Fruit fly (Drosophila melanogaster) whole organism, embryonic: ENCODE data around the gene Ypel.
A peak's percentile ranks its signal among the peaks of the same experiment; 100 is the strongest.

Experiments used
- CG10267 ChIP-seq: fragments of 200-800 bp; sonication (Bioruptor generic); optimal IDR thresholded peaks from 2 replicates; lab custom pipeline; 2018; ENCODE audit warnings: missing biosample characterization, mild to moderate bottlenecking, missing genetic modification characterization, moderate library complexity
- CG10274 ChIP-seq: fragments of 200-800 bp; sonication (Bioruptor generic); optimal IDR thresholded peaks from 3 replicates; lab custom pipeline; 2017; ENCODE audit warnings: missing biosample characterization, mild to moderate bottlenecking, missing genetic modification characterization
- CG11093 ChIP-seq: fragments of 200-800 bp; sonication (Bioruptor generic); IDR thresholded peaks from 3 replicates; pipeline ENCODE4 v1.3.6; 2022; ENCODE audit warnings: missing biosample characterization, missing genetic modification characterization
- CG11504 ChIP-seq: fragments of 200-800 bp; sonication (Bioruptor generic); optimal IDR thresholded peaks from 3 replicates; lab custom pipeline; 2019; ENCODE audit warnings: missing biosample characterization, mild to moderate bottlenecking, missing genetic modification characterization, moderate library complexity
- CG11723 ChIP-seq: fragments of 200-800 bp; sonication (Bioruptor generic); optimal IDR thresholded peaks from 2 replicates; lab custom pipeline; 2017; ENCODE audit warnings: missing biosample characterization, mild to moderate bottlenecking, missing genetic modification characterization
- CG15073 ChIP-seq: fragments of 200-800 bp; sonication (Bioruptor generic); optimal IDR thresholded peaks from 2 replicates; lab custom pipeline; 2016; ENCODE audit warnings: missing biosample characterization, missing genetic modification characterization
- CG16779 ChIP-seq: fragments of 200-800 bp; sonication (Bioruptor generic); IDR thresholded peaks from 2 replicates; pipeline ENCODE4 v1.3.6; 2022; ENCODE audit warnings: missing biosample characterization, missing genetic modification characterization
- CG17912 ChIP-seq: fragments of 200-800 bp; sonication (Bioruptor generic); optimal IDR thresholded peaks from 2 replicates; lab custom pipeline; 2018; ENCODE audit warnings: missing biosample characterization, mild to moderate bottlenecking, missing genetic modification characterization
- CG1832 ChIP-seq: fragments of 200-800 bp; sonication (Bioruptor generic); optimal IDR thresholded peaks from 2 replicates; lab custom pipeline; 2017; ENCODE audit warnings: missing biosample characterization, mild to moderate bottlenecking, missing genetic modification characterization, inconsistent platforms
- CG2116 ChIP-seq: fragments of 200-800 bp; sonication (Bioruptor generic); optimal IDR thresholded peaks from 3 replicates; lab custom pipeline; 2018; ENCODE audit warnings: missing biosample characterization, mild to moderate bottlenecking, missing genetic modification characterization
- CG2889 ChIP-seq: fragments of 200-800 bp; sonication (Bioruptor generic); IDR thresholded peaks from 3 replicates; pipeline ENCODE4 v1.3.6; 2022; ENCODE audit warnings: missing biosample characterization, missing genetic modification characterization
- CG34224 ChIP-seq: fragments of 200-800 bp; sonication (Bioruptor generic); IDR thresholded peaks from 3 replicates; pipeline ENCODE4 v1.3.6; 2022; ENCODE audit warnings: missing biosample characterization, missing genetic modification characterization; ENCODE audit not compliant: partially characterized antibody
- CG5953 ChIP-seq: fragments of 200-800 bp; sonication (Bioruptor generic); IDR thresholded peaks from 2 replicates; pipeline ENCODE4 v1.3.6; 2022; ENCODE audit warnings: missing biosample characterization, missing genetic modification characterization
- CG6683 ChIP-seq: fragments of 200-800 bp; sonication (Bioruptor generic); optimal IDR thresholded peaks from 2 replicates; lab custom pipeline; 2017; ENCODE audit warnings: missing biosample characterization, mild to moderate bottlenecking, missing genetic modification characterization, missing genetic modification reagents
- CG6813 ChIP-seq: fragments of 200-800 bp; sonication (Bioruptor generic); optimal IDR thresholded peaks from 2 replicates; lab custom pipeline; 2017; ENCODE audit warnings: missing biosample characterization, missing genetic modification characterization, mild to moderate bottlenecking, moderate library complexity, missing genetic modification reagents
- CG7357 ChIP-seq: fragments of 200-800 bp; sonication (Bioruptor generic); IDR thresholded peaks from 3 replicates; pipeline ENCODE4 v1.3.6; 2022; ENCODE audit warnings: missing biosample characterization, missing genetic modification characterization
- CG7963 ChIP-seq: fragments of 200-800 bp; sonication (Bioruptor generic); IDR thresholded peaks from 3 replicates; pipeline ENCODE4 v1.3.6; 2022; ENCODE audit warnings: missing biosample characterization, missing genetic modification characterization; ENCODE audit not compliant: partially characterized antibody
- CG9215 ChIP-seq: fragments of 200-800 bp; sonication (Bioruptor generic); IDR thresholded peaks from 2 replicates; pipeline ENCODE4 v1.3.6; 2022; ENCODE audit warnings: missing biosample characterization, missing genetic modification characterization
- CrebB ChIP-seq: fragments of 200-800 bp; sonication (Bioruptor generic); optimal IDR thresholded peaks from 3 replicates; lab custom pipeline; 2018; ENCODE audit warnings: missing biosample characterization, mild to moderate bottlenecking, missing genetic modification characterization
- Doc2 ChIP-seq: fragments of 200-800 bp; sonication (Bioruptor generic); IDR thresholded peaks from 2 replicates; pipeline ENCODE4 v1.3.6; 2022; ENCODE audit warnings: missing biosample characterization, missing genetic modification characterization
- Mrtf ChIP-seq: fragments of 200-800 bp; sonication (Bioruptor generic); IDR thresholded peaks from 3 replicates; pipeline ENCODE4 v1.3.6; 2022; ENCODE audit warnings: missing biosample characterization, missing genetic modification characterization
- Oaz ChIP-seq: fragments of 200-800 bp; sonication (Bioruptor generic); IDR thresholded peaks from 2 replicates; pipeline ENCODE4 v1.3.6; 2022; ENCODE audit warnings: missing biosample characterization, missing genetic modification characterization
- Opbp ChIP-seq: fragments of 200-800 bp; sonication (Bioruptor generic); IDR thresholded peaks from 3 replicates; pipeline ENCODE4 v1.3.6; 2022; ENCODE audit warnings: missing biosample characterization, missing genetic modification characterization; ENCODE audit not compliant: partially characterized antibody
- Ravus ChIP-seq: fragments of 200-800 bp; sonication (Bioruptor generic); IDR thresholded peaks from 2 replicates; pipeline ENCODE4 v1.3.6; 2022; ENCODE audit warnings: missing biosample characterization, missing genetic modification characterization
- Side ChIP-seq: fragments of 200-800 bp; sonication (Bioruptor generic); optimal IDR thresholded peaks from 2 replicates; lab custom pipeline; 2016; ENCODE audit warnings: missing biosample characterization, missing genetic modification characterization
- ab ChIP-seq: fragments of 200-800 bp; sonication (Bioruptor generic); optimal IDR thresholded peaks from 2 replicates; lab custom pipeline; 2016; ENCODE audit warnings: missing biosample characterization, missing genetic modification characterization
- az2 ChIP-seq: fragments of 200-800 bp; sonication (Bioruptor generic); optimal IDR thresholded peaks from 3 replicates; lab custom pipeline; 2016; ENCODE audit warnings: missing biosample characterization, missing genetic modification characterization
- cad ChIP-seq: fragments of >200 bp; optimal IDR thresholded peaks from 2 replicates; lab custom pipeline; 2017; ENCODE audit warnings: missing biosample characterization, missing genetic modification characterization
- cas ChIP-seq: fragments of 200-800 bp; sonication (Bioruptor generic); IDR thresholded peaks from 2 replicates; pipeline ENCODE4 v1.3.6; 2022; ENCODE audit warnings: missing biosample characterization, missing genetic modification characterization
- chinmo ChIP-seq: fragments of 200-800 bp; sonication (Bioruptor generic); IDR thresholded peaks from 4 replicates; pipeline ENCODE4 v1.3.6; 2022; ENCODE audit warnings: missing biosample characterization, missing genetic modification characterization; ENCODE audit not compliant: partially characterized antibody
- dpn ChIP-seq, 2 experiments: fragments of 200-800 bp; sonication (Bioruptor generic); optimal IDR thresholded peaks; 3 replicates each; lab custom pipeline; 2016; ENCODE audit warnings: missing biosample characterization in 2 of 2, missing genetic modification characterization in 2 of 2
- gem ChIP-seq: fragments of 200-800 bp; sonication (Bioruptor generic); optimal IDR thresholded peaks from 2 replicates; lab custom pipeline; 2019; ENCODE audit warnings: missing biosample characterization, mild to moderate bottlenecking, missing genetic modification characterization, moderate library complexity
- gfzf ChIP-seq: fragments of 200-800 bp; sonication (Bioruptor generic); optimal IDR thresholded peaks from 2 replicates; lab custom pipeline; 2016; ENCODE audit warnings: missing biosample characterization, mild to moderate bottlenecking, missing genetic modification characterization, moderate library complexity
- hth ChIP-seq: fragments of >200 bp; optimal IDR thresholded peaks from 2 replicates; lab custom pipeline; 2017; ENCODE audit warnings: inconsistent platforms
- kah ChIP-seq: fragments of 200-800 bp; sonication (Bioruptor generic); optimal IDR thresholded peaks from 2 replicates; lab custom pipeline; 2018; ENCODE audit warnings: missing biosample characterization, mild to moderate bottlenecking, missing genetic modification characterization
- nerfin-2 ChIP-seq: fragments of 200-800 bp; sonication (Bioruptor generic); IDR thresholded peaks from 2 replicates; pipeline ENCODE4 v1.3.6; 2022; ENCODE audit warnings: missing biosample characterization, missing genetic modification characterization; ENCODE audit not compliant: partially characterized antibody
- odd ChIP-seq: fragments of 200-800 bp; sonication (Bioruptor generic); optimal IDR thresholded peaks from 2 replicates; lab custom pipeline; 2017; ENCODE audit warnings: missing biosample characterization, mild to moderate bottlenecking, missing genetic modification characterization
- pan ChIP-seq, 4 experiments: fragments of >200 bp in 3 of 4; fragments of 200-800 bp in 1 of 4; sonication (Bioruptor generic) in 1 of 4; optimal IDR thresholded peaks in 3 of 4; IDR thresholded peaks in 1 of 4; 2 replicates each; pipeline versions ENCODE4 v1.3.6 to Lab custom; 2017 to 2022; ENCODE audit warnings: missing biosample characterization in 2 of 4, missing genetic modification characterization in 2 of 4, mixed read lengths in 1 of 4
- pho ChIP-seq: fragments of 200-800 bp; sonication (Bioruptor generic); optimal IDR thresholded peaks from 2 replicates; lab custom pipeline; 2016; ENCODE audit warnings: missing biosample characterization, missing genetic modification characterization
- phol ChIP-seq: fragments of 200-800 bp; sonication (Bioruptor generic); optimal IDR thresholded peaks from 3 replicates; lab custom pipeline; 2018; ENCODE audit warnings: missing biosample characterization, mild to moderate bottlenecking, missing genetic modification characterization, moderate library complexity
- ranshi ChIP-seq: fragments of 200-800 bp; sonication (Bioruptor generic); IDR thresholded peaks from 2 replicates; pipeline ENCODE4 v1.3.6; 2022; ENCODE audit warnings: missing biosample characterization, missing genetic modification characterization
- shn ChIP-seq: fragments of 200-800 bp; sonication (Bioruptor generic); optimal IDR thresholded peaks from 3 replicates; lab custom pipeline; 2016; ENCODE audit warnings: missing biosample characterization, missing genetic modification characterization
- sisA ChIP-seq: fragments of 200-800 bp; sonication (Bioruptor generic); IDR thresholded peaks from 2 replicates; pipeline ENCODE4 v1.3.6; 2022; ENCODE audit warnings: missing biosample characterization, missing genetic modification characterization
- ssp ChIP-seq: fragments of 200-800 bp; sonication (Bioruptor generic); IDR thresholded peaks from 2 replicates; pipeline ENCODE4 v1.3.6; 2022; ENCODE audit warnings: missing biosample characterization, missing genetic modification characterization
- stwl ChIP-seq: fragments of 200-800 bp; sonication (Bioruptor generic); optimal IDR thresholded peaks from 3 replicates; lab custom pipeline; 2018; ENCODE audit warnings: missing biosample characterization, mild to moderate bottlenecking, missing genetic modification characterization, moderate library complexity
- tio ChIP-seq: fragments of 200-800 bp; sonication (Bioruptor generic); optimal IDR thresholded peaks from 2 replicates; lab custom pipeline; 2017; ENCODE audit warnings: missing biosample characterization, missing genetic modification characterization, inconsistent platforms
- trem ChIP-seq: fragments of 200-800 bp; optimal IDR thresholded peaks from 3 replicates; lab custom pipeline; 2019; ENCODE audit warnings: missing biosample characterization, mild to moderate bottlenecking, missing genetic modification characterization, moderate library complexity
- vnd ChIP-seq: fragments of 200-800 bp; sonication (Bioruptor generic); IDR thresholded peaks from 3 replicates; pipeline ENCODE4 v1.3.6; 2022; ENCODE audit warnings: missing biosample characterization, missing genetic modification characterization; ENCODE audit not compliant: partially characterized antibody
- wor ChIP-seq: fragments of 200-800 bp; sonication (Bioruptor generic); IDR thresholded peaks from 2 replicates; pipeline ENCODE4 v1.3.6; 2022; ENCODE audit warnings: missing biosample characterization, missing genetic modification characterization

Ypel gene

DNA sequence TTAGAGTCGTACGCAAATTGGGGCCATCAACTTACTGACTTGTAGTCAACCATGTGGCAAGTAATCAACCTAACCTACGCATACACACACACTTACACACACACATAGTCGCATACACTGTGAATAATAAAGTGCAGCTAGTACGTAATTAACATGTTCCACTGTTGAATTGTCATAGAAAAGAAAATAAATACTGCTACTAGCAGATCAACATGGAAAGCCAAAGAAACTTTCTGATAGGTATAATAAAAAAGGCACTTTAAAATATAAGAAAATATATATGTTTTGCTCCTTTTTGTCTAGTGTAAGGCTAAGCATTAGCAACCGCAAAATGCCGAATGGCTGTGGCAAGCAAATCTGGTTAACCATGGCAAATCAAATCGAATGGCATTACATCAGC is 47.4 kb upstream of the Ypel start (continued):
- TF ChIP-seq Side (GFP tag; lab: Kevin White, UChicago), result no peak
- TF ChIP-seq CG11093 (GFP tag; lab: Robert Waterston, UW), result no peak
- TF ChIP-seq chinmo (GFP tag; lab: Robert Waterston, UW), result no peak
- TF ChIP-seq dpn (GFP tag; optimal IDR thresholded peaks at IDR 0.05; lab: Kevin White, UChicago), result no peak
- TF ChIP-seq CG6813 (GFP tag; lab: Kevin White, UChicago), result no peak
- TF ChIP-seq trem (tag; lab: Kevin White, UChicago), result no peak
- no peak for TF ChIP-seq CG2889 (GFP tag; lab: Robert Waterston, UW)
- TF ChIP-seq CG15073, result no peak
- TF ChIP-seq CrebB (tag; lab: Kevin White, UChicago), result no peak
- TF ChIP-seq CG11504 (tag; lab: Kevin White, UChicago), result peak; percentile 29
- no peak for TF ChIP-seq ab (GFP tag; lab: Kevin White, UChicago)
- no peak for TF ChIP-seq cad (GFP tag; lab: Kevin White, UChicago)
- TF ChIP-seq pho (GFP tag; lab: Kevin White, UChicago), result no peak
- TF ChIP-seq vnd (GFP tag; lab: Robert Waterston, UW), result no peak
- no peak for TF ChIP-seq shn (GFP tag; lab: Kevin White, UChicago)
- TF ChIP-seq sisA (GFP tag; lab: Robert Waterston, UW), result no peak
- TF ChIP-seq nerfin-2, result no peak
- TF ChIP-seq phol (tag; lab: Kevin White, UChicago), result no peak
- no peak for TF ChIP-seq stwl (tag; lab: Kevin White, UChicago)
- TF ChIP-seq cas (GFP tag; lab: Robert Waterston, UW), result no peak
- TF ChIP-seq CG7357 (GFP tag; lab: Robert Waterston, UW), result no peak
- no peak for TF ChIP-seq Doc2 (GFP tag; lab: Robert Waterston, UW)
- TF ChIP-seq, all 482 proteins: peak for 18

- TF ChIP-seq az2 (GFP tag; lab: Kevin White, UChicago) (no peak), Oaz (GFP tag; lab: Robert Waterston, UW) (no peak), stwl (tag; lab: Kevin White, UChicago) (peak; percentile 52), CG10267 (tag; lab: Kevin White, UChicago) (no peak), ssp (no peak), gfzf (GFP tag; lab: Kevin White, UChicago) (peak; percentile 23), pan (optimal IDR thresholded peaks at IDR 0.05; lab: Kevin White, UChicago) (no peak), pan (GFP tag; optimal IDR thresholded peaks at IDR 0.05 in 1 of 2, IDR thresholded peaks at IDR 0.05 in 1 of 2) (no peak), tio (GFP tag; lab: Kevin White, UChicago) (no peak), CG2116 (GFP tag; lab: Kevin White, UChicago) (peak; percentile 56)
Measured at dm6 chrX:10256228-10256627, 44.1 kb upstream of the Ypel start.

DNA sequence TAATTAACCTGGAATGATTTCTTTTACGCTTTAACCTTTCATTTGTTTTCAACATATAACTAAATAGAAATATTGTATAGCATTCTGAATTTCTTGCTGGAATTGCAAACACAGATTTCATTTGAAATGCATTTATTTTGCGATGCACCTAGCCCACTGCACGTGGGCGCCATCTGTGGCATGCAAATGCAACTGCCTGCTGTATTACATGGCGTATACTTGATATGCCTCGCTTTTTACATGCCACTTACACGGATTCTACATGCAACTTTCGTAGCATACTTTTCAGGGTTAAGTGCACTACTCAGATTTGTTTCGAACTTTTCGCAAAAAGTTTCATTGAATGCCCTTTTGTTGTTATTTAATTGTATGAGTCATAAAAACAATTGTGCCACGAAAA is 40.6 kb upstream of the Ypel start:
- TF ChIP-seq CG7963 (GFP tag; lab: Robert Waterston, UW) (0 out of 3 replicates have a peak, but pooled peaks have one; percentile 25), odd (GFP tag; lab: Kevin White, UChicago) (no peak), CG10274 (no peak), CG17912 (GFP tag; lab: Kevin White, UChicago) (no peak), gem (tag; lab: Kevin White, UChicago) (no peak), CG6683 (GFP tag; lab: Kevin White, UChicago) (no peak), CG5953 (GFP tag; lab: Robert Waterston, UW) (no peak), CG11723 (GFP tag; lab: Kevin White, UChicago) (no peak), ranshi (no peak), Mrtf (GFP tag; lab: Robert Waterston, UW) (no peak), Ravus (no peak), wor (GFP tag; lab: Robert Waterston, UW) (no peak), kah (GFP tag; lab: Kevin White, UChicago) (no peak), CG1832 (no peak), CG9215 (GFP tag; lab: Robert Waterston, UW) (no peak), CG34224 (no peak), hth (no peak), CG16779 (GFP tag; lab: Robert Waterston, UW) (no peak), Opbp (peak; percentile 31; the same call in 1 of the 3 replicates)
